Fruit fly (Drosophila melanogaster) whole organism, adult: Measurements from ENCODE around the gene Ts.

Experiments used
- CG11617 ChIP-seq: fragments of 200-800 bp; sonication (Bioruptor generic); optimal IDR thresholded peaks from 2 replicates; lab custom pipeline; 2017; ENCODE audit warnings: mild to moderate bottlenecking, missing biosample characterization, missing genetic modification reagents, missing genetic modification characterization
- CG12768 ChIP-seq: fragments of 200-800 bp; sonication (Bioruptor generic); optimal IDR thresholded peaks from 2 replicates; lab custom pipeline; 2017; ENCODE audit warnings: missing biosample characterization, missing genetic modification characterization, mild to moderate bottlenecking, moderate library complexity, missing genetic modification reagents
- CG14711 ChIP-seq: fragments of 200-800 bp; sonication (Bioruptor generic); optimal IDR thresholded peaks from 2 replicates; lab custom pipeline; 2018; ENCODE audit warnings: missing biosample characterization, mild to moderate bottlenecking, missing genetic modification characterization, moderate library complexity
- CG1620 ChIP-seq: fragments of 200-800 bp; sonication (Bioruptor generic); optimal IDR thresholded peaks from 2 replicates; lab custom pipeline; 2016; ENCODE audit warnings: missing biosample characterization, missing genetic modification characterization
- CG33017 ChIP-seq: fragments of 200-800 bp; sonication (Bioruptor generic); optimal IDR thresholded peaks from 2 replicates; lab custom pipeline; 2018; ENCODE audit warnings: missing biosample characterization, mild to moderate bottlenecking, missing genetic modification characterization, moderate library complexity
- CG5204 ChIP-seq: fragments of 200-800 bp; sonication (Bioruptor generic); optimal IDR thresholded peaks from 2 replicates; lab custom pipeline; 2016; ENCODE audit warnings: missing biosample characterization, missing genetic modification characterization
- CG7045 ChIP-seq: fragments of 200-800 bp; sonication (Bioruptor generic); optimal IDR thresholded peaks from 2 replicates; lab custom pipeline; 2017; ENCODE audit warnings: missing biosample characterization, mild to moderate bottlenecking, missing genetic modification characterization
- CG7101 ChIP-seq: fragments of 200-800 bp; sonication (Bioruptor generic); optimal IDR thresholded peaks from 2 replicates; lab custom pipeline; 2018; ENCODE audit warnings: missing biosample characterization, mild to moderate bottlenecking, missing genetic modification characterization, moderate library complexity
- Clk ChIP-seq: fragments of 200-800 bp; sonication (Bioruptor generic); optimal IDR thresholded peaks from 2 replicates; lab custom pipeline; 2017; ENCODE audit warnings: missing biosample characterization, missing genetic modification characterization
- Crg-1 ChIP-seq: fragments of 200-800 bp; sonication (Bioruptor generic); optimal IDR thresholded peaks from 2 replicates; lab custom pipeline; 2016; ENCODE audit warnings: missing biosample characterization, missing genetic modification characterization
- Hr96 ChIP-seq: fragments of 200-800 bp; sonication (Bioruptor generic); optimal IDR thresholded peaks from 2 replicates; lab custom pipeline; 2016; ENCODE audit warnings: missing biosample characterization, missing genetic modification characterization
- Mnt ChIP-seq: fragments of 200-800 bp; sonication (Bioruptor generic); optimal IDR thresholded peaks from 2 replicates; lab custom pipeline; 2016; ENCODE audit warnings: missing biosample characterization, mild to moderate bottlenecking, missing genetic modification characterization
- bab1 ChIP-seq: fragments of 200-800 bp; sonication (Bioruptor generic); optimal IDR thresholded peaks from 3 replicates; lab custom pipeline; 2019; ENCODE audit warnings: missing biosample characterization, mild to moderate bottlenecking, missing genetic modification characterization, moderate library complexity
- cic ChIP-seq: fragments of 200-800 bp; sonication (Bioruptor generic); optimal IDR thresholded peaks from 2 replicates; lab custom pipeline; 2017; ENCODE audit warnings: missing biosample characterization, mild to moderate bottlenecking, missing genetic modification characterization, moderate library complexity
- cnc ChIP-seq, 2 experiments: fragments of >200 bp; optimal IDR thresholded peaks; 2 replicates each; lab custom pipeline; 2017
- kay ChIP-seq: fragments of 200-800 bp; sonication (Bioruptor generic); peaks from one replicate; lab custom pipeline; 2016; ENCODE audit warnings: missing biosample characterization, missing genetic modification characterization, borderline replicate concordance
- ovo ChIP-seq: fragments of 200-800 bp; sonication (Bioruptor generic); optimal IDR thresholded peaks from 2 replicates; lab custom pipeline; 2016; ENCODE audit warnings: missing biosample characterization, missing genetic modification characterization
- pad ChIP-seq: fragments of 200-800 bp; sonication (Bioruptor generic); optimal IDR thresholded peaks from 3 replicates; lab custom pipeline; 2017; ENCODE audit warnings: missing biosample characterization, missing genetic modification characterization, mild to moderate bottlenecking, moderate library complexity, missing genetic modification reagents
- tj ChIP-seq: fragments of 200-800 bp; sonication (Bioruptor generic); optimal IDR thresholded peaks from 3 replicates; lab custom pipeline; 2017; ENCODE audit warnings: missing biosample characterization, mild to moderate bottlenecking, missing genetic modification characterization, moderate library complexity
- toe ChIP-seq: fragments of 200-800 bp; sonication (Bioruptor generic); optimal IDR thresholded peaks from 2 replicates; lab custom pipeline; 2016; ENCODE audit warnings: missing biosample characterization, missing genetic modification characterization

The Ts gene

DNA sequence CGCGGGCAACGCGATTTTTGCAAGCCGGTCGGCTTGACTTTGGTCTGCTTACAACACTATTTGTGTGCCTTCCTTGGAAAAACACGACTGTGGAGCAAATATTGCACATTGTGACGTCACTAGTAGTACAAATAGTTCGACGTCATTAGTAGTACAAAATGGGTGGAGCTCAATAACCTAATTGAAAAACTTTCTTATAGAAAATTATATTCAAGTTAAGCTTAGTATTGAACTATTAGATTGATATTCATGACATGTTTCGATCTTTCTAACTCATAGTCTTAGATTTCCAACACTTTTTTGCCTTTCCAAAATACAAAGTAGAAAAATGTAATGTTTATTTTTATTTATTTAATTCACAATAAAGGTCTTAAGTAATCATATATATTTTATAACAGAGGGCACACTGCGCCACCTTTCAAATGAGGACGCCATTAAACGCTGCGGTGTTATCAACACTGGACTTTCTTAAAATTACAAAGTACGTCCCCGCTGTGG, 3.0 kb upstream of the Ts start, which contains the start of the genes Rrp1 and gammaTub23C:
Rrp1 (minus strand) TSS at position 70 of the 498 bp plus-strand sequence.
gammaTub23C (plus strand) TSS at position 453 of the 498 bp plus-strand sequence.
- TF ChIP-seq Crg-1 (GFP tag; lab: Kevin White, UChicago) (peak; percentile 81), CG33017 (tag; lab: Kevin White, UChicago) (peak; percentile 87), tj (GFP tag; lab: Kevin White, UChicago) (peak; percentile 72), pad (GFP tag; lab: Kevin White, UChicago) (peak; percentile 87), ovo (peak; percentile 87), CG1620 (GFP tag; lab: Kevin White, UChicago) (peak; percentile 84), cic (peak; percentile 47), cnc (optimal IDR thresholded peaks at IDR 0.05; lab: Kevin White, UChicago) (no peak), Hr96 (GFP tag; lab: Kevin White, UChicago) (peak; percentile 80), toe (GFP tag; lab: Kevin White, UChicago) (peak; percentile 91), bab1 (GFP tag; lab: Kevin White, UChicago) (peak; percentile 86), CG7045 (GFP tag; lab: Kevin White, UChicago) (peak; percentile 94), CG12768 (GFP tag; lab: Kevin White, UChicago) (peak; percentile 91), Clk (peak; percentile 86), kay (GFP tag; lab: Kevin White, UChicago) (no peak), Mnt (GFP tag; lab: Kevin White, UChicago) (peak; percentile 83), CG7101 (peak; percentile 92), CG14711 (peak; percentile 83), CG11617 (peak; percentile 95), CG5204 (peak; percentile 90)

DNA sequence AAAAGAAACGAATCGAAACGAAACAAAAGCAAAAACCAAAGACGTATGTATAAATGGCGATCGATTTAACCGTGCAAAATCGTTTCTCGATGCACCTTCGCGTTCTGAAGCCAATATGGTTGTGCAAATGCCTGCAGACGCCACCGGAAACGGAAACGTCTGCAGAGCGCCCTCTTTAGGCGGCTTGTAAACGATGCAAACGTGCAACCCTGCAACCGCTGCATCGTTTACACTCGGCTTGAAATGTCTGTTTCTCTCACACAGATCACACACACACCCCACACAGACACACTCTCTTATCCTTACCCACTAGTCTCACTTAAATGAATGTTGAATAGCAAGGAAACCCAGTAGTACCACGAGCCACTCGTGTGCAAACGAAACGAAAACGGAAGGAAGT, 2.5 kb downstream of the Ts start:
- no peak for TF ChIP-seq CG33017 (tag; lab: Kevin White, UChicago)
- no peak for TF ChIP-seq Mnt (GFP tag; lab: Kevin White, UChicago)
- no peak for TF ChIP-seq pad (GFP tag; lab: Kevin White, UChicago)
- no peak for TF ChIP-seq cnc (optimal IDR thresholded peaks at IDR 0.05; lab: Kevin White, UChicago)
- no peak for TF ChIP-seq Hr96 (GFP tag; lab: Kevin White, UChicago)
- TF ChIP-seq Crg-1 (GFP tag; lab: Kevin White, UChicago): no peak
- no peak for TF ChIP-seq Clk
- TF ChIP-seq CG12768 (GFP tag; lab: Kevin White, UChicago): no peak
- TF ChIP-seq CG14711: no peak
- TF ChIP-seq cic: no peak
- TF ChIP-seq kay (GFP tag; lab: Kevin White, UChicago): no peak
- TF ChIP-seq CG7045 (GFP tag; lab: Kevin White, UChicago): no peak
- no peak for TF ChIP-seq CG5204
- TF ChIP-seq CG1620 (GFP tag; lab: Kevin White, UChicago): no peak
- no peak for TF ChIP-seq CG7101
- no peak for TF ChIP-seq tj (GFP tag; lab: Kevin White, UChicago)
- TF ChIP-seq ovo: no peak
- TF ChIP-seq bab1 (GFP tag; lab: Kevin White, UChicago): no peak

DNA sequence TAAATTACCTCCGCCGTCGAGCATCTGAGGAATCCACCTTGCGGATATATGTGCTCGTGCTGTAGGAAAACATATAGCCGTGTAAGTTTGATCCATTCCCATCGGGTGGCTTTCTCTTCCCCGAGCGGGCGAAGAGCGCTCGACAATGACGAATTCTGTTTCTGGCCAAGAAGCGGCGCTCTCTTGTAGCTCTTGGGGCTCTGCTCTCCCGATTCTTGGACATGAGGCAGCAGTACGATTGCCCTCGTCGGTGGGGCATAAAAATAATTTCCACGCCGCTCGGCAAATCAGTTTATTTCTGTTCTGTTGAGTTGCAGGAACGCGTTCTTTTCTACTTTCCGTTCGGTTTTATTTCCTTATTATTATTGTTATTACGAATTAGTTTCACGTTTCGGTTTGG, 10.6 kb downstream of the Ts start:
- TF ChIP-seq Crg-1 (GFP tag; lab: Kevin White, UChicago) (no peak), tj (GFP tag; lab: Kevin White, UChicago) (no peak), CG11617 (no peak), cnc (optimal IDR thresholded peaks at IDR 0.05; lab: Kevin White, UChicago) (no peak), cic (no peak), ovo (no peak), Clk (no peak), CG14711 (no peak), pad (GFP tag; lab: Kevin White, UChicago) (no peak), CG33017 (tag; lab: Kevin White, UChicago) (no peak), Mnt (GFP tag; lab: Kevin White, UChicago) (no peak), CG7045 (GFP tag; lab: Kevin White, UChicago) (no peak), CG1620 (GFP tag; lab: Kevin White, UChicago) (no peak), CG7101 (no peak), toe (GFP tag; lab: Kevin White, UChicago) (no peak), kay (GFP tag; lab: Kevin White, UChicago) (no peak), CG5204 (no peak), Hr96 (GFP tag; lab: Kevin White, UChicago) (no peak), bab1 (GFP tag; lab: Kevin White, UChicago) (no peak)

DNA sequence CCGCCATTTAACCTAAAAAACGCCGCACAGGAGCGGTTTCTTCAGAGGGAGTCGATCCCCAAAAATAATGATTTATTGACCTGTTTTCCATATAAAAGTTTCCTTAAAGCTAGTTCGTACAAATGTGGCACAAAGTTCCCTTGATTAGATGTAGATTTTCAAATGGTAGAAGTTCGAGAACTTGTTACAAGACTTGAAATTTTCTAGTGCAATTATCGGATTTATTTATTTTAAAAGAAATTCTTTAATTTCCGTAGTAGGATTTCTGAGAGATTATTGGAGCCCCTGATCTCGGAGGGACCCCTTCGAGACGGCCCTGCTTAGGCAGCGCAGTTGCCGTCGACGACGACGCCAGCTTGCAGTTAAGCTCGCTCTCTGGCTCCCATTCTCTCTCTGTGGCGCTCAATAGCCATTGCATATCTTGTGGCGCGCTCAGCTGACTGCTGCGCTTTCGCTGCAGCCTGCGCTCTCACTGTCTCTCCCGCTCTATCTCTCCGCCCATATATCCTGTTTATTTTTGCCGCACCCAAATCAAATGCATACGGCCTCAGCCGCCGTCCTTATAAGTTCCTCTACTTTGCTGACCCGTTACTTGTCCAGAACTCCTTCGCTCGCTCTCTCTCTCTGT, 11.8 kb downstream of the Ts start:
- TF ChIP-seq Mnt (GFP tag; lab: Kevin White, UChicago): peak; percentile 27
- peak; percentile 89 for TF ChIP-seq CG5204
- peak; percentile 67 for TF ChIP-seq CG33017 (tag; lab: Kevin White, UChicago)
- TF ChIP-seq cnc (optimal IDR thresholded peaks at IDR 0.05; lab: Kevin White, UChicago): no peak
- TF ChIP-seq Hr96 (GFP tag; lab: Kevin White, UChicago): peak; percentile 85
- TF ChIP-seq toe (GFP tag; lab: Kevin White, UChicago): peak; percentile 87
- peak; percentile 42 for TF ChIP-seq ovo
- TF ChIP-seq cic: peak; percentile 44
- TF ChIP-seq Crg-1 (GFP tag; lab: Kevin White, UChicago): peak; percentile 35
- TF ChIP-seq tj (GFP tag; lab: Kevin White, UChicago): peak; percentile 33
- TF ChIP-seq pad (GFP tag; lab: Kevin White, UChicago): peak; percentile 71
- TF ChIP-seq CG7045 (GFP tag; lab: Kevin White, UChicago): peak; percentile 89
- peak; percentile 54 for TF ChIP-seq CG14711
- peak; percentile 24 for TF ChIP-seq bab1 (GFP tag; lab: Kevin White, UChicago)
- TF ChIP-seq CG11617: peak; percentile 82
- TF ChIP-seq CG12768 (GFP tag; lab: Kevin White, UChicago): peak; percentile 92
- TF ChIP-seq CG7101: peak; percentile 74
- peak; percentile 74 for TF ChIP-seq Clk
- no peak for TF ChIP-seq kay (GFP tag; lab: Kevin White, UChicago)
- peak; percentile 60 for TF ChIP-seq CG1620 (GFP tag; lab: Kevin White, UChicago)

DNA sequence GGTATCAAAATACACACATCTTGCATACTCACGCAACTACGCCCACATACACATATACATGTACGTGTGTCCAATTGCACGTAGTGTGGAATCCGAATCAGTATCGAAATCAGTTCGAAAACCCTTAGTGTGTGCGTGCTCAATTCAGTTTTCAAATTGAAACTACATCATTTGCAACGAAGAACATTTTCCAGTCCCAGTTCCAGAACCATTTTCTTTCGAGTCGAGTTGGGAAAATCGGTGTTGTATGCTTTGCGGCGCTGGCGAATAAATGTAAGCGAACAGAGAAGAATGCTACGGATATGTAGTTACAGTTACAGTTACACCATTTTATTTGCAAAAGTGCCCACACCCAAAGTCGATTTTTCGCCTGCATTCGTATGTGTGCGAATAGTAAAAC, 12.4 kb downstream of the Ts start:
- TF ChIP-seq Crg-1 (GFP tag; lab: Kevin White, UChicago) (no peak), tj (GFP tag; lab: Kevin White, UChicago) (no peak), CG12768 (GFP tag; lab: Kevin White, UChicago) (no peak), toe (GFP tag; lab: Kevin White, UChicago) (no peak), cnc (optimal IDR thresholded peaks at IDR 0.05; lab: Kevin White, UChicago) (no peak), CG7045 (GFP tag; lab: Kevin White, UChicago) (no peak), CG7101 (no peak), CG5204 (no peak), cic (no peak), bab1 (GFP tag; lab: Kevin White, UChicago) (no peak), CG33017 (tag; lab: Kevin White, UChicago) (no peak), CG11617 (no peak), Clk (no peak), CG1620 (GFP tag; lab: Kevin White, UChicago) (no peak), kay (GFP tag; lab: Kevin White, UChicago) (no peak), pad (GFP tag; lab: Kevin White, UChicago) (no peak), Mnt (GFP tag; lab: Kevin White, UChicago) (no peak), Hr96 (GFP tag; lab: Kevin White, UChicago) (no peak), ovo (no peak), CG14711 (no peak)
